Worm (Caenorhabditis elegans): ENCODE measurements around the gene F26F4.8.

ce11 chrIII:4866762-4867161 is 38.5 kb downstream of the F26F4.8 start, which contains the start of gene C35D10.17:
- TF ChIP-seq hlh-30 (tag; optimal IDR thresholded peaks at IDR 0.05; ENCODE audit: insufficient read depth) (no peak), snpc-4 (tag; optimal IDR thresholded peaks at IDR 0.05) (no peak), dpl-1 (GFP tag; optimal IDR thresholded peaks at IDR 0.05) (no peak), F44E2.7 (GFP tag; IDR thresholded peaks at IDR 0.05) (no peak), duxl-1 (tag; optimal IDR thresholded peaks at IDR 0.05; ENCODE audit: poor library complexity) (no peak), D1046.2 (GFP tag; IDR thresholded peaks at IDR 0.05) (no peak), fkh-10 (GFP tag; optimal IDR thresholded peaks at IDR 0.05) (no peak), ZK546.5 (tag; optimal IDR thresholded peaks at IDR 0.05) (no peak)
